Worm (Caenorhabditis elegans) whole organism, midembryonic: Measurements from ENCODE around the gene C27D6.15.

ENCODE experiments used
- T22C8.4 ChIP-seq: fragments of 200-800 bp; sonication (Bioruptor generic); IDR thresholded peaks from 2 replicates; pipeline ENCODE4 v1.3.6; 2022; ENCODE audit warnings: missing genetic modification characterization, missing compliant biosample characterization
- cog-1 ChIP-seq: sonication (generic microtip); optimal IDR thresholded peaks from 2 replicates; lab custom pipeline; 2016; ENCODE audit warnings: missing genetic modification characterization, missing compliant biosample characterization
- flt-1 ChIP-seq: fragments of 200-800 bp; sonication (Bioruptor generic); IDR thresholded peaks from 2 replicates; pipeline ENCODE4 v1.3.6; 2022; ENCODE audit warnings: missing genetic modification characterization, missing compliant biosample characterization
- klf-2 ChIP-seq: fragments of 200-800 bp; sonication (Bioruptor generic); conservative IDR thresholded peaks from 2 replicates; pipeline ENCODE4 v1.3.6; 2022; ENCODE audit warnings: missing genetic modification reagents, missing genetic modification characterization, missing compliant biosample characterization
- med-1 ChIP-seq: sonication (generic microtip); optimal IDR thresholded peaks from 2 replicates; lab custom pipeline; 2017; ENCODE audit warnings: missing genetic modification characterization, mild to moderate bottlenecking, missing compliant biosample characterization, antibody characterized with exemption, missing genetic modification reagents; ENCODE audit not compliant: insufficient read depth
- ref-1 ChIP-seq: fragments of 200-800 bp; sonication (Bioruptor generic); conservative IDR thresholded peaks from 2 replicates; pipeline ENCODE4 v1.3.6; 2022; ENCODE audit warnings: missing genetic modification reagents, missing genetic modification characterization, missing compliant biosample characterization
- ztf-23 ChIP-seq: fragments of 200-800 bp; sonication (Bioruptor generic); IDR thresholded peaks from 2 replicates; pipeline ENCODE4 v1.3.6; 2022; ENCODE audit warnings: missing genetic modification reagents, missing genetic modification characterization, missing compliant biosample characterization

- no peak for TF ChIP-seq med-1 (GFP tag; lab: Kevin White, UChicago)
- TF ChIP-seq ref-1 (GFP tag; lab: Robert Waterston, UW), result no peak
- TF ChIP-seq flt-1, result no peak
- TF ChIP-seq cog-1, result no peak
- TF ChIP-seq T22C8.4 (GFP tag; lab: Robert Waterston, UW), result no peak
- no peak for TF ChIP-seq ztf-23 (GFP tag; lab: Robert Waterston, UW)
- TF ChIP-seq klf-2 (GFP tag; lab: Robert Waterston, UW), result no peak
Measured at ce11 chrII:5156983-5157382, 14.7 kb upstream of the C27D6.15 start, which contains the start of gene msp-45.
